Fruit fly (Drosophila melanogaster): ENCODE measurements around the gene srl.

DNA sequence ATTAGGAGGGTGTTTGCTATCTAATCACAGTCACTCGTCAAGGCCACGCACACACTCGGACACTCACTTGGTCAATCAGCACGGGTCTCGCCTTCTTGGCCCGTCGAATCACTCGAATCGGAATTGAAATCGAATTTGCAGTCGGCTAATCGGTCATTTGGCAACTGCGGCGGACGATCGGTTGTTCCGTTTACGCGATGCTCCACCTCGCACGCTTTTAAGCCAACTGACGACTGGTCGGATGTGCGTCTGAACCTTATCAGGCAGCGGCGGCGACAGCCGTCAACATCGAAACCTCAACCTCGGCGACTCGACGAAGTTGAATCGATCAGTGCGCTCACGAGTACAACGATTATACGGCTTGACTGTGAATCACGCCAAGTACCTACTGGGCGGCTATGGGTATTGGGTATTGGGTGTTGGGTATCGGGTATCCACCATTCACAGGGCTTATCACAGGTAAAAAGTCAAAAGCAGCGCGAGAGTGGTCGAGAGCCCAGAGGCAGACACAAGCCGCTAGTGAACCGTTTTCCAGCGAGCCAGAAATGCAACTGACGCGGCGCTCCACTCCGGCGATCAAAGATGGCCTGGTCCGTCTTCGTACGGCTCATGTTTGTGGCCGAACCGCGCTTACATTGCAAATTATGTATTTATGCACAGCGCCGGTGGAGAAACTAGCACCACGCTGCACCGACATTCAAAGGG, 42.1 kb upstream of the srl start:
- no peak for TF ChIP-seq insv (optimal IDR thresholded peaks at IDR 0.05)
- TF ChIP-seq Sin3A (optimal IDR thresholded peaks at IDR 0.05) = no peak
- no peak for TF ChIP-seq h (optimal IDR thresholded peaks at IDR 0.05)

Data from Kc167 (cell line).